Fruit fly (Drosophila melanogaster) whole organism, embryonic: ENCODE data around the gene RhoGAPp190.

Experiments
- BEAF-32 ChIP-seq: fragments of 200-800 bp; sonication (Bioruptor generic); optimal IDR thresholded peaks from 3 replicates; lab custom pipeline; 2017; ENCODE audit warnings: missing biosample characterization, missing genetic modification characterization, mild to moderate bottlenecking, moderate library complexity, missing genetic modification reagents
- Bgb ChIP-seq: fragments of 200-800 bp; sonication (Bioruptor generic); IDR thresholded peaks from 2 replicates; pipeline ENCODE4 v1.3.6; 2022; ENCODE audit warnings: missing biosample characterization, missing genetic modification characterization; ENCODE audit not compliant: partially characterized antibody
- CG12659 ChIP-seq: fragments of 200-800 bp; sonication (Bioruptor generic); optimal IDR thresholded peaks from 3 replicates; lab custom pipeline; 2017; ENCODE audit warnings: mild to moderate bottlenecking, missing biosample characterization, missing genetic modification reagents, missing genetic modification characterization
- CG13624 ChIP-seq: fragments of 200-800 bp; sonication (Bioruptor generic); optimal IDR thresholded peaks from 2 replicates; lab custom pipeline; 2016; ENCODE audit warnings: missing biosample characterization, missing genetic modification characterization
- CG15601 ChIP-seq: fragments of 200-800 bp; sonication (Bioruptor generic); optimal IDR thresholded peaks from 3 replicates; lab custom pipeline; 2019; ENCODE audit warnings: missing biosample characterization, mild to moderate bottlenecking, missing genetic modification characterization, moderate library complexity
- CG1647 ChIP-seq: fragments of 200-800 bp; sonication (Bioruptor generic); optimal IDR thresholded peaks from 3 replicates; lab custom pipeline; 2016; ENCODE audit warnings: missing biosample characterization, missing genetic modification characterization
- CG17186 ChIP-seq: fragments of 200-800 bp; sonication (Bioruptor generic); optimal IDR thresholded peaks from 3 replicates; lab custom pipeline; 2017; ENCODE audit warnings: missing biosample characterization, missing genetic modification reagents, missing genetic modification characterization
- CG17612 ChIP-seq: fragments of 200-800 bp; sonication (Bioruptor generic); IDR thresholded peaks from 2 replicates; pipeline ENCODE4 v1.3.6; 2022; ENCODE audit warnings: missing biosample characterization, missing genetic modification characterization
- CG2116 ChIP-seq: fragments of 200-800 bp; sonication (Bioruptor generic); optimal IDR thresholded peaks from 3 replicates; lab custom pipeline; 2018; ENCODE audit warnings: missing biosample characterization, mild to moderate bottlenecking, missing genetic modification characterization
- CG2129 ChIP-seq: fragments of 200-800 bp; sonication (Bioruptor generic); IDR thresholded peaks from 2 replicates; pipeline ENCODE4 v1.3.6; 2022; ENCODE audit warnings: missing biosample characterization, missing genetic modification characterization; ENCODE audit not compliant: partially characterized antibody
- CG2712 ChIP-seq: fragments of 200-800 bp; optimal IDR thresholded peaks from 3 replicates; lab custom pipeline; 2019; ENCODE audit warnings: missing biosample characterization, mild to moderate bottlenecking, missing genetic modification characterization, moderate library complexity
- CG3726 ChIP-seq: fragments of 200-800 bp; sonication (Bioruptor generic); IDR thresholded peaks from 3 replicates; pipeline ENCODE4, ENCODE4 v1.3.6; 2022; ENCODE audit warnings: missing biosample characterization, missing genetic modification characterization
- CG4360 ChIP-seq: fragments of 200-800 bp; sonication (Bioruptor generic); IDR thresholded peaks from 2 replicates; pipeline ENCODE4 v1.3.6; 2022; ENCODE audit warnings: missing biosample characterization, missing genetic modification characterization
- CG43689 ChIP-seq: fragments of 200-800 bp; sonication (Bioruptor generic); IDR thresholded peaks from 2 replicates; pipeline ENCODE4 v1.3.6; 2022; ENCODE audit warnings: missing biosample characterization, missing genetic modification characterization
- CG4424 ChIP-seq: fragments of 200-800 bp; sonication (Bioruptor generic); optimal IDR thresholded peaks from 3 replicates; lab custom pipeline; 2016; ENCODE audit warnings: missing biosample characterization, missing genetic modification characterization
- CG4617 ChIP-seq: fragments of 200-800 bp; sonication (Bioruptor generic); optimal IDR thresholded peaks from 3 replicates; lab custom pipeline; 2016; ENCODE audit warnings: missing biosample characterization, missing genetic modification characterization, borderline replicate concordance
- CG6654 ChIP-seq: fragments of 200-800 bp; sonication (Bioruptor generic); optimal IDR thresholded peaks from 2 replicates; lab custom pipeline; 2017; ENCODE audit warnings: missing biosample characterization, mild to moderate bottlenecking, missing genetic modification characterization
- CG7963 ChIP-seq: fragments of 200-800 bp; sonication (Bioruptor generic); IDR thresholded peaks from 3 replicates; pipeline ENCODE4 v1.3.6; 2022; ENCODE audit warnings: missing biosample characterization, missing genetic modification characterization; ENCODE audit not compliant: partially characterized antibody
- Dek ChIP-seq: fragments of 200-800 bp; sonication (Bioruptor generic); optimal IDR thresholded peaks from 3 replicates; lab custom pipeline; 2019; ENCODE audit warnings: missing biosample characterization, mild to moderate bottlenecking, missing genetic modification characterization, moderate library complexity
- E2f1 ChIP-seq: fragments of 200-800 bp; sonication (Bioruptor generic); IDR thresholded peaks from 2 replicates; pipeline ENCODE4 v1.3.6; 2022; ENCODE audit warnings: missing biosample characterization, missing genetic modification characterization
- E2f2 ChIP-seq: fragments of 200-800 bp; sonication (Bioruptor generic); IDR thresholded peaks from 2 replicates; pipeline ENCODE4 v1.3.6; 2022; ENCODE audit warnings: missing biosample characterization, missing genetic modification characterization
- HLH3B ChIP-seq: fragments of 200-800 bp; sonication (Bioruptor generic); IDR thresholded peaks from 2 replicates; pipeline ENCODE4 v1.3.6; 2022; ENCODE audit warnings: missing biosample characterization, missing genetic modification characterization
- HLH4C ChIP-seq: fragments of 200-800 bp; sonication (Bioruptor generic); IDR thresholded peaks from 3 replicates; pipeline ENCODE4 v1.3.6; 2022; ENCODE audit warnings: missing biosample characterization, missing genetic modification characterization; ENCODE audit not compliant: partially characterized antibody
- HmgZ ChIP-seq: fragments of 200-800 bp; sonication (Bioruptor generic); optimal IDR thresholded peaks from 2 replicates; lab custom pipeline; 2018; ENCODE audit warnings: missing biosample characterization, mild to moderate bottlenecking, missing genetic modification characterization
- MESR4 ChIP-seq: fragments of 200-800 bp; sonication (Bioruptor generic); optimal IDR thresholded peaks from 2 replicates; lab custom pipeline; 2018; ENCODE audit warnings: missing biosample characterization, mild to moderate bottlenecking, missing genetic modification characterization, moderate library complexity
- Nf-YC ChIP-seq: fragments of 200-800 bp; optimal IDR thresholded peaks from 3 replicates; lab custom pipeline; 2019; ENCODE audit warnings: missing biosample characterization, mild to moderate bottlenecking, missing genetic modification characterization, moderate library complexity
- Pdp1 ChIP-seq, 2 experiments: fragments of 200-800 bp; sonication (Bioruptor generic); optimal IDR thresholded peaks; 3 replicates each; lab custom pipeline; 2016; ENCODE audit warnings: missing biosample characterization in 2 of 2, missing genetic modification characterization in 2 of 2, mild to moderate bottlenecking in 1 of 2, moderate library complexity in 1 of 2
- Ravus ChIP-seq: fragments of 200-800 bp; sonication (Bioruptor generic); IDR thresholded peaks from 2 replicates; pipeline ENCODE4 v1.3.6; 2022; ENCODE audit warnings: missing biosample characterization, missing genetic modification characterization
- Sin3A ChIP-seq: fragments of >200 bp; optimal IDR thresholded peaks from 2 replicates; lab custom pipeline; 2018
- ci ChIP-seq: fragments of 200-800 bp; sonication (Bioruptor generic); IDR thresholded peaks from 3 replicates; pipeline ENCODE4 v1.3.6; 2022; ENCODE audit warnings: missing biosample characterization, missing genetic modification characterization
- dpn ChIP-seq, 2 experiments: fragments of 200-800 bp; sonication (Bioruptor generic); optimal IDR thresholded peaks; 3 replicates each; lab custom pipeline; 2016; ENCODE audit warnings: missing biosample characterization in 2 of 2, missing genetic modification characterization in 2 of 2
- fu2 ChIP-seq: fragments of 200-800 bp; sonication (Bioruptor generic); optimal IDR thresholded peaks from 2 replicates; lab custom pipeline; 2016; ENCODE audit warnings: missing biosample characterization, missing genetic modification characterization
- grau ChIP-seq: fragments of 200-800 bp; optimal IDR thresholded peaks from 3 replicates; lab custom pipeline; 2019; ENCODE audit warnings: missing biosample characterization, mild to moderate bottlenecking, missing genetic modification characterization, moderate library complexity
- gt ChIP-seq: fragments of 200-800 bp; sonication (Bioruptor generic); IDR thresholded peaks from 2 replicates; pipeline ENCODE4 v1.3.6; 2022; ENCODE audit warnings: missing biosample characterization, missing genetic modification characterization
- hb ChIP-seq: fragments of 200-800 bp; sonication (Bioruptor generic); IDR thresholded peaks from 3 replicates; pipeline ENCODE4 v1.3.6; 2022; ENCODE audit warnings: missing biosample characterization, missing genetic modification characterization; ENCODE audit not compliant: partially characterized antibody
- inv ChIP-seq: fragments of 200-800 bp; sonication (Bioruptor generic); IDR thresholded peaks from 2 replicates; pipeline ENCODE4 v1.3.6; 2022; ENCODE audit warnings: missing biosample characterization, missing genetic modification characterization; ENCODE audit not compliant: partially characterized antibody
- odd ChIP-seq: fragments of 200-800 bp; sonication (Bioruptor generic); optimal IDR thresholded peaks from 2 replicates; lab custom pipeline; 2017; ENCODE audit warnings: missing biosample characterization, mild to moderate bottlenecking, missing genetic modification characterization
- phol ChIP-seq: fragments of 200-800 bp; sonication (Bioruptor generic); optimal IDR thresholded peaks from 3 replicates; lab custom pipeline; 2018; ENCODE audit warnings: missing biosample characterization, mild to moderate bottlenecking, missing genetic modification characterization, moderate library complexity
- pita ChIP-seq: fragments of 200-800 bp; sonication (Bioruptor generic); optimal IDR thresholded peaks from 2 replicates; lab custom pipeline; 2017; ENCODE audit warnings: missing biosample characterization, mild to moderate bottlenecking, missing genetic modification characterization
- pzg ChIP-seq: fragments of 200-800 bp; sonication (Bioruptor generic); optimal IDR thresholded peaks from 3 replicates; lab custom pipeline; 2018; ENCODE audit warnings: missing biosample characterization, mild to moderate bottlenecking, missing genetic modification characterization, moderate library complexity
- ro ChIP-seq: fragments of 200-800 bp; sonication (Bioruptor generic); IDR thresholded peaks from 2 replicates; pipeline ENCODE4 v1.3.6; 2022; ENCODE audit warnings: missing biosample characterization, missing genetic modification characterization
- schlank ChIP-seq: fragments of 200-800 bp; sonication (Bioruptor generic); optimal IDR thresholded peaks from 2 replicates; lab custom pipeline; 2018; ENCODE audit warnings: missing biosample characterization, mild to moderate bottlenecking, missing genetic modification characterization
- scrt ChIP-seq: fragments of 200-800 bp; sonication (Bioruptor generic); optimal IDR thresholded peaks from 2 replicates; lab custom pipeline; 2018; ENCODE audit warnings: missing biosample characterization, mild to moderate bottlenecking, missing genetic modification characterization, moderate library complexity
- sens ChIP-seq: fragments of 200-800 bp; sonication (Bioruptor generic); peaks from one replicate; lab custom pipeline; 2016; ENCODE audit warnings: missing biosample characterization, missing genetic modification characterization
- sr ChIP-seq: fragments of 200-800 bp; sonication (Bioruptor generic); IDR thresholded peaks from 3 replicates; pipeline ENCODE4 v1.3.6; 2022; ENCODE audit warnings: missing biosample characterization, missing genetic modification characterization
- sug ChIP-seq: fragments of 200-800 bp; optimal IDR thresholded peaks from 2 replicates; lab custom pipeline; 2019; ENCODE audit warnings: missing biosample characterization, mild to moderate bottlenecking, missing genetic modification characterization, moderate library complexity
- vfl ChIP-seq: fragments of 200-800 bp; sonication (Bioruptor generic); optimal IDR thresholded peaks from 2 replicates; lab custom pipeline; 2016; ENCODE audit warnings: missing biosample characterization, missing genetic modification characterization
- wek ChIP-seq: fragments of 200-800 bp; sonication (Bioruptor generic); optimal IDR thresholded peaks from 3 replicates; lab custom pipeline; 2018; ENCODE audit warnings: missing biosample characterization, mild to moderate bottlenecking, missing genetic modification characterization, moderate library complexity
- yki ChIP-seq: fragments of >200 bp; optimal IDR thresholded peaks from 3 replicates; lab custom pipeline; 2018

Gene RhoGAPp190

DNA sequence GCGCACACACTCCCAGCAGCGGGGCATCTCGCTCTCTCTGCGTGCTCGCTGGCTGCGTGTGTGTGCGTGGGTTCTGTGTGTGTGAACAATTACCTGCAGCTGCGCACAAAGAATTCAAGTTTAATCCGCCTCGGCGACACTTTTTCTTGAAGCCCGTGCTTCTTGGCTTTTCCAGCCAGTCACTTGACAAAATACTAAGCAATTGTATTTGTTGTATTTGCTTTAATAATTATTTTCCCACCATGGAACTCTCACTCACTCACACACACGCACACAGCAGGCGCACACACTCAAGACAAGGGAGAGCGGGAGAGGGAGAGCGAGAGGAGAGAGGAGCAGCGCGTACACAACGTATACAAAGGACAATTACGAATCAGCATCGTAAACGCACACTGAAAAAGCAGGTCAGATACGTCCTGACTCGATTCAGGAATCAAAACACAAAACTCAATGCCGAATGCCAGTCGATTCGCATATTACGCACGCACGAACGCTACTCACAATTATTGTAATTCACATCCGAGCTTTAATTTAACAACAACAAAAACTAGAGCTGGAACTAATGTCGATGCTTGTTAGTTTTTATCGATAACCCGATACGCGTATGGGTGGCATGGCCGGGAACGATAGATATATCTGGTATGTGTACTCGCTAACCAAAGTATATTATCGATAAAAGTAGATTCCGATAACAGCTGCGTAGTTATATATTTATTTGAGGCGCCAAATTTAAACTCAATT is at the start of gene RhoGAPp190 (continued):
- peak; percentile 82 for TF ChIP-seq BEAF-32
- TF ChIP-seq CG17612 (GFP tag; lab: Robert Waterston, UW), result no peak
- TF ChIP-seq phol (tag; lab: Kevin White, UChicago), result peak; percentile 43
- peak; percentile 25 for TF ChIP-seq yki (lab: Kevin White, UChicago)
- no peak for TF ChIP-seq CG6654 (GFP tag; lab: Kevin White, UChicago)
- TF ChIP-seq sr, result 0 out of 3 replicates have a peak, but pooled peaks have one; percentile 8
- no peak for TF ChIP-seq dpn (GFP tag; optimal IDR thresholded peaks at IDR 0.05; lab: Kevin White, UChicago)
- TF ChIP-seq pita (GFP tag; lab: Kevin White, UChicago), result peak; percentile 57
- peak; percentile 93 for TF ChIP-seq CG2116 (GFP tag; lab: Kevin White, UChicago)
- peak; percentile 23 for TF ChIP-seq Sin3A (lab: Kevin White, UChicago)
- peak; percentile 96 for TF ChIP-seq CG7963 (GFP tag; lab: Robert Waterston, UW)
- peak in 1 of 2 experiments; percentile 70 for TF ChIP-seq Pdp1 (GFP tag; optimal IDR thresholded peaks at IDR 0.05; lab: Kevin White, UChicago)
- TF ChIP-seq MESR4, result peak; percentile 68
- TF ChIP-seq Ravus (GFP tag; lab: Robert Waterston, UW), result no peak
- peak; percentile 75 for TF ChIP-seq inv (GFP tag; lab: Robert Waterston, UW)
- peak; percentile 96 for TF ChIP-seq hb (GFP tag; lab: Robert Waterston, UW)
- peak; percentile 52 for TF ChIP-seq CG12659 (GFP tag; lab: Kevin White, UChicago)
- TF ChIP-seq vfl (GFP tag; lab: Kevin White, UChicago), result peak; percentile 3
- peak; percentile 74 for TF ChIP-seq CG13624 (GFP tag; lab: Kevin White, UChicago)
- no peak for TF ChIP-seq CG3726
- peak; percentile 98 for TF ChIP-seq HLH4C (GFP tag; lab: Robert Waterston, UW)
- peak; percentile 34 for TF ChIP-seq scrt
- TF ChIP-seq pzg, result peak; percentile 91
- TF ChIP-seq gt (GFP tag; lab: Robert Waterston, UW), result no peak
- no peak for TF ChIP-seq fu2 (GFP tag; lab: Kevin White, UChicago)
- TF ChIP-seq CG2712 (tag; lab: Kevin White, UChicago), result peak; percentile 33
- no peak for TF ChIP-seq E2f1
- TF ChIP-seq wek (GFP tag; lab: Kevin White, UChicago), result no peak
- peak; percentile 91 for TF ChIP-seq CG4360 (GFP tag; lab: Robert Waterston, UW)
- peak; percentile 93 for TF ChIP-seq E2f2
- peak; percentile 13 for TF ChIP-seq CG1647 (GFP tag; lab: Kevin White, UChicago)
- peak; percentile 50 for TF ChIP-seq CG15601 (tag; lab: Kevin White, UChicago)
- peak; percentile 10 for TF ChIP-seq odd (GFP tag; lab: Kevin White, UChicago)
- peak; percentile 96 for TF ChIP-seq Bgb (GFP tag; lab: Robert Waterston, UW)
- TF ChIP-seq CG17186 (GFP tag; lab: Kevin White, UChicago), result peak; percentile 41
- no peak for TF ChIP-seq CG4424 (GFP tag; lab: Kevin White, UChicago)
- peak; percentile 13 for TF ChIP-seq Dek (tag; lab: Kevin White, UChicago)
- peak; percentile 67 for TF ChIP-seq sens (GFP tag; lab: Kevin White, UChicago)
- no peak for TF ChIP-seq ro (GFP tag; lab: Robert Waterston, UW)
- peak; percentile 78 for TF ChIP-seq CG4617 (GFP tag; lab: Kevin White, UChicago)
- 0 out of 2 replicates have a peak, but pooled peaks have one; percentile 13 for TF ChIP-seq HLH3B (GFP tag; lab: Robert Waterston, UW)
- TF ChIP-seq ci (GFP tag; lab: Robert Waterston, UW), result 0 out of 3 replicates have a peak, but pooled peaks have one; percentile 22
- peak; percentile 8 for TF ChIP-seq grau (tag; lab: Kevin White, UChicago)
- peak; percentile 36 for TF ChIP-seq sug (tag; lab: Kevin White, UChicago)
- TF ChIP-seq CG2129 (GFP tag; lab: Robert Waterston, UW), result peak; percentile 49; the same call in 1 of the 2 replicates
- no peak for TF ChIP-seq CG43689 (GFP tag; lab: Robert Waterston, UW)
- TF ChIP-seq schlank (tag; lab: Kevin White, UChicago), result no peak
- TF ChIP-seq Nf-YC, result peak; percentile 28
- peak; percentile 39 for TF ChIP-seq HmgZ (tag; lab: Kevin White, UChicago)
